Worm (Caenorhabditis elegans): ENCODE data around the gene C13E3.1.
A peak's percentile ranks its signal among the peaks of the same experiment; 100 is the strongest.

The C13E3.1 gene

DNA sequence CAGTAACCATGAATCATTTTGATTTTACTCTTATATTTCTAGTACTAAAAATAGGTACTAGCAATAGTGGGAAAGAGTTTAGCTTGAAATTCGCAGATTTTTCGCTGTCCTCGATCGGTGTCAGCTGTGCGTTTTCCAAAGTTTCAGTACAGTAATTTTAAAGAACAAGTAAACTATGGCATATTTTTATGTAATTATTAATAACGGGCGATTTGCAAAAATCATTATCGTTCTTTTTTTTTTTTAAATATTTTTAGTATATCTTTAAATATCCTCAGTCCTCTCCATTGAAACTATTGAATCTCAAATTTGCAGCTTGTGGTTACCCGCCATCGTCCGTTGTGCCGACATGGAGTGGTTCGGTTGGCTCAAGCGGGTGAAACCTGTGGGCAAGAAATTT lies at the start of gene C13E3.1:
TSS of gene C13E3.1 (plus strand) at position 301 of the 400 bp plus-strand sequence.
- no peak for TF ChIP-seq lin-29 (GFP tag; IDR thresholded peaks at IDR 0.05)
- TF ChIP-seq aly-2 (tag; optimal IDR thresholded peaks at IDR 0.05): no peak
- no peak for TF ChIP-seq mxl-3 (GFP tag; optimal IDR thresholded peaks at IDR 0.05)
- no peak for TF ChIP-seq nhr-102 (tag; optimal IDR thresholded peaks at IDR 0.05)
- TF ChIP-seq dpl-1 (GFP tag; optimal IDR thresholded peaks at IDR 0.05): no peak
- no peak for TF ChIP-seq set-16 (GFP tag; IDR thresholded peaks at IDR 0.05)
- no peak for TF ChIP-seq ceh-44 (GFP tag; IDR thresholded peaks at IDR 0.05)
- TF ChIP-seq dmd-9 (GFP tag; IDR thresholded peaks at IDR 0.05): no peak
- TF ChIP-seq T20F7.1 (GFP tag; optimal IDR thresholded peaks at IDR 0.05): no peak
- no peak for TF ChIP-seq ceh-62 (tag; optimal IDR thresholded peaks at IDR 0.05)
- TF ChIP-seq nhr-25 (tag; optimal IDR thresholded peaks at IDR 0.05; ENCODE audit: borderline replicate concordance, insufficient read depth): no peak
- no peak for TF ChIP-seq daf-16 (GFP tag; optimal IDR thresholded peaks at IDR 0.05)
- no peak for TF ChIP-seq daf-16 (tag; optimal IDR thresholded peaks at IDR 0.05)
- TF ChIP-seq ceh-82 (tag; optimal IDR thresholded peaks at IDR 0.05): no peak
- TF ChIP-seq daf-12 (tag; optimal IDR thresholded peaks at IDR 0.05): no peak
- TF ChIP-seq gei-8 (GFP tag; optimal IDR thresholded peaks at IDR 0.05): no peak
- no peak for TF ChIP-seq mxl-2 (GFP tag; conservative IDR thresholded peaks at IDR 0.05)
- no peak for TF ChIP-seq nhr-76 (tag; optimal IDR thresholded peaks at IDR 0.05)

- no peak for TF ChIP-seq nhr-6 (tag; optimal IDR thresholded peaks at IDR 0.05)
- TF ChIP-seq nhr-28 (tag; optimal IDR thresholded peaks at IDR 0.05): no peak
- no peak for TF ChIP-seq D1046.2 (GFP tag; IDR thresholded peaks at IDR 0.05)
- TF ChIP-seq lin-13 (GFP tag; optimal IDR thresholded peaks at IDR 0.05): no peak
- TF ChIP-seq zfp-3 (GFP tag; conservative IDR thresholded peaks at IDR 0.05): no peak
- TF ChIP-seq snpc-4 (tag; optimal IDR thresholded peaks at IDR 0.05): no peak
- TF ChIP-seq hmg-1.1 (GFP tag; IDR thresholded peaks at IDR 0.05): no peak
- no peak for TF ChIP-seq daf-12 (tag; optimal IDR thresholded peaks at IDR 0.05)
- no peak for TF ChIP-seq aha-1 (tag)
- TF ChIP-seq ztf-7 (tag; optimal IDR thresholded peaks at IDR 0.05): no peak
- TF ChIP-seq mes-2 (tag; optimal IDR thresholded peaks at IDR 0.05; ENCODE audit: poor library complexity, severe bottlenecking): no peak
- TF ChIP-seq lir-3 (tag; optimal IDR thresholded peaks at IDR 0.05): no peak
- no peak for TF ChIP-seq egl-43 (GFP tag; IDR thresholded peaks at IDR 0.05)
- TF ChIP-seq F49E8.2 (tag; optimal IDR thresholded peaks at IDR 0.05; ENCODE audit: borderline replicate concordance): no peak
- TF ChIP-seq nhr-11 (tag; optimal IDR thresholded peaks at IDR 0.05): no peak
- TF ChIP-seq pqm-1 (tag; optimal IDR thresholded peaks at IDR 0.05): no peak
Observed at ce11 chrX:8843988-8844387, 48.9 kb upstream of the C13E3.1 start, which contains the start of gene ubc-23. Gene ubc-23 (plus strand): TSS chrX:8844288.

- TF ChIP-seq madf-9 (GFP tag; conservative IDR thresholded peaks at IDR 0.05): peak; percentile 73; the same call in 1 of the 2 replicates
- peak; percentile 87; the same call in 1 of the 2 replicates for TF ChIP-seq egl-43 (GFP tag; IDR thresholded peaks at IDR 0.05)
- TF ChIP-seq Y75B8A.6 (GFP tag; IDR thresholded peaks at IDR 0.05): peak; percentile 4; the same call in 1 of the 2 replicates
- TF ChIP-seq ceh-32 (tag; optimal IDR thresholded peaks at IDR 0.05; ENCODE audit: poor library complexity): no peak
- peak; percentile 22; the same call in 1 of the 2 replicates for TF ChIP-seq lin-29 (GFP tag; IDR thresholded peaks at IDR 0.05)
- TF ChIP-seq D1046.2 (GFP tag; IDR thresholded peaks at IDR 0.05): peak; percentile 63; the same call in 1 of the 2 replicates
- peak; percentile 69 for TF ChIP-seq nhr-28 (tag; optimal IDR thresholded peaks at IDR 0.05)
- no peak for TF ChIP-seq ceh-20 (GFP tag; IDR thresholded peaks at IDR 0.05)
- 0 out of 2 replicates have a peak, but pooled peaks have one; percentile 34 for TF ChIP-seq dmd-9 (GFP tag; IDR thresholded peaks at IDR 0.05)
- peak; percentile 73 for TF ChIP-seq Y105C5A.15 (GFP tag; IDR thresholded peaks at IDR 0.05)
- no peak for TF ChIP-seq ceh-44 (GFP tag; IDR thresholded peaks at IDR 0.05)
- peak; percentile 54; the same call in 1 of the 2 replicates for TF ChIP-seq mdt-29 (GFP tag; IDR thresholded peaks at IDR 0.05)
- no peak for TF ChIP-seq tag-97 (GFP tag; IDR thresholded peaks at IDR 0.05)
- peak; percentile 18 for TF ChIP-seq mes-2 (tag; optimal IDR thresholded peaks at IDR 0.05; ENCODE audit: poor library complexity, severe bottlenecking)
- peak; percentile 61 for TF ChIP-seq ZK337.2 (GFP tag; IDR thresholded peaks at IDR 0.05)
- TF ChIP-seq lim-7 (GFP tag; IDR thresholded peaks at IDR 0.05): peak; percentile 76
- TF ChIP-seq hmg-1.1 (GFP tag; IDR thresholded peaks at IDR 0.05): peak; percentile 71; the same call in 1 of the 2 replicates
- TF ChIP-seq tra-1 (GFP tag; IDR thresholded peaks at IDR 0.05): no peak
- TF ChIP-seq fos-1 (tag; optimal IDR thresholded peaks at IDR 0.05): no peak
- TF ChIP-seq mxl-2 (GFP tag; conservative IDR thresholded peaks at IDR 0.05): peak; percentile 40; the same call in 1 of the 2 replicates
- peak; percentile 44 for TF ChIP-seq hlh-30 (tag; optimal IDR thresholded peaks at IDR 0.05; ENCODE audit: insufficient read depth)
- peak; percentile 81 for TF ChIP-seq T26A8.4 (GFP tag; IDR thresholded peaks at IDR 0.05)
Observed at ce11 chrX:8846447-8847237, 46.3 kb upstream of the C13E3.1 start, which contains the start of gene C28G1.10. Gene C28G1.10 (plus strand): TSS chrX:8847122.
